Worm (Caenorhabditis elegans) whole organism, early embryonic: ENCODE measurements around the gene D1054.5.

ENCODE experiments used
- B0310.2 ChIP-seq: sonication (generic microtip); optimal IDR thresholded peaks from 2 replicates; lab custom pipeline; 2016; ENCODE audit warnings: mild to moderate bottlenecking, missing genetic modification characterization, missing compliant biosample characterization
- aly-1 ChIP-seq: sonication (generic microtip); optimal IDR thresholded peaks from 2 replicates; lab custom pipeline; 2016; ENCODE audit warnings: missing genetic modification characterization, missing compliant biosample characterization
- ama-1 ChIP-seq: fragments of 150-350 bp; optimal IDR thresholded peaks from 2 replicates; lab custom pipeline; 2014
- ceh-36 ChIP-seq: sonication (generic microtip); optimal IDR thresholded peaks from 2 replicates; lab custom pipeline; 2016; ENCODE audit warnings: missing genetic modification characterization, inconsistent platforms, missing compliant biosample characterization

DNA sequence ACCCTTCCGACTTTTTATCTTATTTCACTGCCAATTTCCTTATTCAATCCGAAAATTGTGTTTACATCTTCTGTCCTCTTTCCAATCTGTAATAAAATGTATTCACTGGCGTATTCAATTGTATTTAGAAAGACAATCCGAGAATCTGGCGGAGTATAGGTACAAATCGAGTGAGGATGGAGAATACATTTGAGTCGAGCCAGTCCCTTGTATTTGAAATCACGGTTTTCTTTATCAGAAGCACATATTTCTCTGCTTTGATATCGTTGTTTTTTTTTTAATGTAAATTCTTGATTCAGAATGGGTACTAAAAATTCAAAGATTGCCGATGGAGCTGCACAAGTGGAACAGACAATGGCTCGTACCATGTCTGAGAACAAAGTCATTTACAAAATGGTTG, 12.3 kb downstream of the D1054.5 start, which contains the start of gene ocr-1:
- TF ChIP-seq ama-1 (lab: Kevin White, UChicago) (no peak), aly-1 (tag; lab: Kevin White, UChicago) (no peak), ceh-36 (tag; lab: Kevin White, UChicago) (no peak), B0310.2 (tag; lab: Kevin White, UChicago) (no peak)
